Worm (Caenorhabditis elegans): Measurements from ENCODE around the gene cpr-5.

DNA sequence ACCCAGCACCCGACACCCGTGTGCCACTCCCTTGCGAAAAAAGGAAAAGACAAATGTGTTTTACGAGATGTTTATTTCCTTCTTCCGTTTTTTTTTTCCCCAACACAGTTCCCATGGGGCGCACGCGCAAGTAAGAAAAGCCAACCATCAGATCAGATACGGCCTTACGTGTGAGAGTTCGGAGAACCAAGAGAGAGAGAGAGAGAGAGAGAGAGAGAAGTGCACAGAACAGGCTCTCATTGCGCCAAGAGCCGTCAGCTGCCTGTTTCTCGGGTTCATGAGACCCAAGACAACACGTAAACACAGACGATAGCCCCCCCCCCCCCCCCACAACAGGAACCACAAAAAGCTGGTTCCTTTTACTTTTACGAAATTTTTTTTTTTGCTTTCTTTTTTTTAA is 18.0 kb upstream of the cpr-5 start:
- TF ChIP-seq zag-1 (tag; optimal IDR thresholded peaks at IDR 0.05) = no peak
- no peak for TF ChIP-seq daf-12 (tag; optimal IDR thresholded peaks at IDR 0.05)
- no peak for TF ChIP-seq vab-7 (GFP tag; IDR thresholded peaks at IDR 0.05)
- TF ChIP-seq hlh-11 (tag; optimal IDR thresholded peaks at IDR 0.05) = no peak
- no peak for TF ChIP-seq lin-15B (tag; optimal IDR thresholded peaks at IDR 0.05)
- no peak for TF ChIP-seq nhr-237 (tag; optimal IDR thresholded peaks at IDR 0.05)
- no peak for TF ChIP-seq skn-1 (tag; optimal IDR thresholded peaks at IDR 0.05)
